Worm (Caenorhabditis elegans) whole organism, mixed stage, embryonic: ENCODE data around the gene B0302.2.

Experiments
- blmp-1 ChIP-seq: fragments of 150-350 bp; optimal IDR thresholded peaks from 2 replicates; lab custom pipeline; 2014; ENCODE audit warnings: missing biosample characterization, missing genetic modification characterization
- elt-1 ChIP-seq: sonication (generic microtip); optimal IDR thresholded peaks from 2 replicates; lab custom pipeline; 2017; ENCODE audit warnings: missing genetic modification characterization, mild to moderate bottlenecking, missing compliant biosample characterization, antibody characterized with exemption, moderate library complexity, borderline replicate concordance; ENCODE audit not compliant: insufficient read depth
- nhr-2 ChIP-seq: fragments of 150-350 bp; optimal IDR thresholded peaks from 2 replicates; lab custom pipeline; 2014; ENCODE audit warnings: missing biosample characterization, missing genetic modification characterization
- pha-4 ChIP-seq: fragments of 150-350 bp; optimal IDR thresholded peaks from 2 replicates; lab custom pipeline; 2018; ENCODE audit warnings: missing biosample characterization, missing genetic modification reagents, missing genetic modification characterization
- ztf-11 ChIP-seq: fragments of 150-350 bp; optimal IDR thresholded peaks from 2 replicates; lab custom pipeline; 2014; ENCODE audit warnings: missing biosample characterization, missing genetic modification characterization

- TF ChIP-seq blmp-1 (tag; lab: Kevin White, UChicago) (no peak), pha-4 (no peak), nhr-2 (tag; lab: Kevin White, UChicago) (peak; percentile 75), ztf-11 (no peak), elt-1 (no peak)
Observed at ce11 chrX:17221873-17222525, 43.7 kb downstream of the B0302.2 start, which contains the start of gene rab-6.2.
